Worm (Caenorhabditis elegans): Measurements from ENCODE around the gene lgc-11.

lgc-11 gene

ce11 chrX:7523799-7524198, 17.4 kb upstream of the lgc-11 start (continued):
- TF ChIP-seq blmp-1 (tag; optimal IDR thresholded peaks at IDR 0.05; ENCODE audit: insufficient read depth) (no peak), nhr-21 (tag; optimal IDR thresholded peaks at IDR 0.05) (no peak), sma-3 (GFP tag; optimal IDR thresholded peaks at IDR 0.05) (no peak), F13H6.1 (tag; optimal IDR thresholded peaks at IDR 0.05) (peak; percentile 84), nhr-129 (tag; optimal IDR thresholded peaks at IDR 0.05) (peak; percentile 45), egl-27 (tag; optimal IDR thresholded peaks at IDR 0.05) (no peak)

- TF ChIP-seq fos-1 (tag; optimal IDR thresholded peaks at IDR 0.05) (no peak), sma-9 (GFP tag; optimal IDR thresholded peaks at IDR 0.05) (peak; percentile 7), sma-9 (tag; optimal IDR thresholded peaks at IDR 0.05) (no peak)
Observed at ce11 chrX:7522595-7522994, 16.2 kb upstream of the lgc-11 start.

ce11 chrX:7519569-7519968, 13.1 kb upstream of the lgc-11 start, which contains the start of gene chts-1:
Gene chts-1, minus strand, starts transcription at chrX:7519669.
- TF ChIP-seq fos-1 (tag; optimal IDR thresholded peaks at IDR 0.05) (no peak), nhr-77 (tag; optimal IDR thresholded peaks at IDR 0.05) (no peak), ceh-16 (tag; optimal IDR thresholded peaks at IDR 0.05) (no peak)

ce11 chrX:7512714-7513113, 6.3 kb upstream of the lgc-11 start:
- TF ChIP-seq nhr-12 (tag; optimal IDR thresholded peaks at IDR 0.05): no peak
- no peak for TF ChIP-seq mab-5 (tag; optimal IDR thresholded peaks at IDR 0.05)
- TF ChIP-seq R02D3.7 (tag; optimal IDR thresholded peaks at IDR 0.05): no peak
- TF ChIP-seq skn-1 (tag; optimal IDR thresholded peaks at IDR 0.05): no peak
- no peak for TF ChIP-seq lsy-2 (tag; optimal IDR thresholded peaks at IDR 0.05)
- no peak for TF ChIP-seq lin-11 (tag; optimal IDR thresholded peaks at IDR 0.05)
- TF ChIP-seq nhr-77 (tag; optimal IDR thresholded peaks at IDR 0.05): no peak
- TF ChIP-seq ztf-1 (GFP tag; conservative IDR thresholded peaks at IDR 0.05): no peak
- TF ChIP-seq aly-2 (tag; optimal IDR thresholded peaks at IDR 0.05): no peak
- TF ChIP-seq nhr-129 (tag; optimal IDR thresholded peaks at IDR 0.05): no peak
- no peak for TF ChIP-seq ZK546.5 (tag; optimal IDR thresholded peaks at IDR 0.05)
- no peak for TF ChIP-seq mbf-1 (tag; optimal IDR thresholded peaks at IDR 0.05)
- no peak for TF ChIP-seq peb-1 (tag; optimal IDR thresholded peaks at IDR 0.05)
- no peak for TF ChIP-seq unc-39 (tag; optimal IDR thresholded peaks at IDR 0.05)
- TF ChIP-seq unc-55 (GFP tag; optimal IDR thresholded peaks at IDR 0.05): no peak
- no peak for TF ChIP-seq ama-1 (optimal IDR thresholded peaks at IDR 0.05)
- no peak for TF ChIP-seq sma-9 (GFP tag; optimal IDR thresholded peaks at IDR 0.05)
- no peak for TF ChIP-seq sma-9 (tag; optimal IDR thresholded peaks at IDR 0.05)
- no peak for TF ChIP-seq unc-62 (GFP tag; optimal IDR thresholded peaks at IDR 0.05)

- no peak for TF ChIP-seq nhr-6 (tag; optimal IDR thresholded peaks at IDR 0.05)
- peak; percentile 10 for TF ChIP-seq fos-1 (tag; optimal IDR thresholded peaks at IDR 0.05)
Observed at ce11 chrX:7507141-7507540, 708 bp upstream of the lgc-11 start.

- TF ChIP-seq nhr-129 (tag; optimal IDR thresholded peaks at IDR 0.05) (no peak), ztf-4 (tag; optimal IDR thresholded peaks at IDR 0.05) (no peak), alr-1 (tag; optimal IDR thresholded peaks at IDR 0.05) (no peak), lsy-2 (tag; optimal IDR thresholded peaks at IDR 0.05) (no peak), ceh-82 (tag; optimal IDR thresholded peaks at IDR 0.05) (no peak), nhr-21 (tag; optimal IDR thresholded peaks at IDR 0.05) (no peak), lin-39 (tag; optimal IDR thresholded peaks at IDR 0.05) (no peak), unc-55 (GFP tag; optimal IDR thresholded peaks at IDR 0.05) (no peak), ZK546.5 (tag; optimal IDR thresholded peaks at IDR 0.05) (no peak), ceh-16 (tag; optimal IDR thresholded peaks at IDR 0.05) (no peak), dmd-4 (tag; optimal IDR thresholded peaks at IDR 0.05) (no peak), egl-27 (tag; optimal IDR thresholded peaks at IDR 0.05) (no peak), gmeb-1 (tag; optimal IDR thresholded peaks at IDR 0.05) (no peak), blmp-1 (tag; optimal IDR thresholded peaks at IDR 0.05; ENCODE audit: insufficient read depth) (no peak), C34F6.9 (tag; optimal IDR thresholded peaks at IDR 0.05) (no peak), ama-1 (optimal IDR thresholded peaks at IDR 0.05) (no peak), mab-5 (tag; optimal IDR thresholded peaks at IDR 0.05) (no peak), unc-62 (GFP tag; optimal IDR thresholded peaks at IDR 0.05) (no peak), mdl-1 (tag; optimal IDR thresholded peaks at IDR 0.05) (no peak)
Observed at ce11 chrX:7502807-7503206, 3.6 kb downstream of the lgc-11 start, which contains the start of gene F48E3.6. Gene F48E3.6, minus strand, starts transcription at chrX:7502907.
